Worm (Caenorhabditis elegans) whole organism, mixed stage, embryonic: ENCODE data around the gene rrsr-1.

Source experiments
- M03D4.4 ChIP-seq: sonication (generic microtip); optimal IDR thresholded peaks from 2 replicates; lab custom pipeline; 2017; ENCODE audit warnings: mild to moderate bottlenecking, missing genetic modification characterization, missing compliant biosample characterization
- blmp-1 ChIP-seq: fragments of 150-350 bp; optimal IDR thresholded peaks from 2 replicates; lab custom pipeline; 2014; ENCODE audit warnings: missing biosample characterization, missing genetic modification characterization
- ceh-39 ChIP-seq: fragments of 150-350 bp; optimal IDR thresholded peaks from 2 replicates; lab custom pipeline; 2014; ENCODE audit warnings: missing biosample characterization, missing genetic modification characterization
- ceh-83 ChIP-seq: fragments of 200-800 bp; sonication (Bioruptor generic); optimal IDR thresholded peaks from 2 replicates; lab custom pipeline; 2018; ENCODE audit warnings: mild to moderate bottlenecking, missing genetic modification characterization, missing compliant biosample characterization
- ces-1 ChIP-seq: fragments of 150-350 bp; optimal IDR thresholded peaks from 2 replicates; lab custom pipeline; 2014; ENCODE audit warnings: missing biosample characterization, missing genetic modification reagents, missing genetic modification characterization
- cnd-1 ChIP-seq: fragments of 200-800 bp; sonication (Bioruptor generic); optimal IDR thresholded peaks from 2 replicates; lab custom pipeline; 2018; ENCODE audit warnings: mild to moderate bottlenecking, missing genetic modification characterization, missing compliant biosample characterization
- drap-1 ChIP-seq: fragments of 200-800 bp; sonication (Bioruptor generic); optimal IDR thresholded peaks from 3 replicates; lab custom pipeline; 2018; ENCODE audit warnings: mild to moderate bottlenecking, missing genetic modification characterization, missing compliant biosample characterization
- elt-1 ChIP-seq: sonication (generic microtip); optimal IDR thresholded peaks from 2 replicates; lab custom pipeline; 2017; ENCODE audit warnings: missing genetic modification characterization, mild to moderate bottlenecking, missing compliant biosample characterization, antibody characterized with exemption, moderate library complexity, borderline replicate concordance; ENCODE audit not compliant: insufficient read depth
- elt-3 ChIP-seq: fragments of 150-350 bp; optimal IDR thresholded peaks from 2 replicates; lab custom pipeline; 2014; ENCODE audit warnings: missing biosample characterization, missing genetic modification characterization
- flh-1 ChIP-seq: fragments of 200-800 bp; sonication (Bioruptor generic); optimal IDR thresholded peaks from 2 replicates; lab custom pipeline; 2018; ENCODE audit warnings: mild to moderate bottlenecking, missing genetic modification characterization, moderate library complexity, missing compliant biosample characterization
- ham-2 ChIP-seq: fragments of 200-800 bp; sonication (Bioruptor generic); optimal IDR thresholded peaks from 2 replicates; lab custom pipeline; 2018; ENCODE audit warnings: mild to moderate bottlenecking, missing genetic modification characterization, missing compliant biosample characterization
- lin-13 ChIP-seq: fragments of 150-350 bp; optimal IDR thresholded peaks from 2 replicates; lab custom pipeline; 2014; ENCODE audit warnings: missing biosample characterization, missing genetic modification characterization
- lin-32 ChIP-seq: fragments of 200-800 bp; sonication (Bioruptor generic); optimal IDR thresholded peaks from 2 replicates; lab custom pipeline; 2018; ENCODE audit warnings: mild to moderate bottlenecking, missing genetic modification characterization, missing compliant biosample characterization
- lsy-2 ChIP-seq: fragments of 150-350 bp; optimal IDR thresholded peaks from 2 replicates; lab custom pipeline; 2014; ENCODE audit warnings: missing biosample characterization, missing genetic modification characterization
- mep-1 ChIP-seq: fragments of 150-350 bp; optimal IDR thresholded peaks from 2 replicates; lab custom pipeline; 2017; ENCODE audit warnings: missing biosample characterization, missing genetic modification reagents, missing genetic modification characterization, inconsistent platforms
- mls-2 ChIP-seq: sonication (generic microtip); optimal IDR thresholded peaks from 2 replicates; lab custom pipeline; 2016; ENCODE audit warnings: mild to moderate bottlenecking, missing genetic modification characterization, moderate library complexity, missing compliant biosample characterization
- nhr-12 ChIP-seq: fragments of 150-350 bp; optimal IDR thresholded peaks from 2 replicates; lab custom pipeline; 2014; ENCODE audit warnings: missing biosample characterization, missing genetic modification characterization
- nhr-2 ChIP-seq: fragments of 150-350 bp; optimal IDR thresholded peaks from 2 replicates; lab custom pipeline; 2014; ENCODE audit warnings: missing biosample characterization, missing genetic modification characterization
- nhr-237 ChIP-seq: fragments of 150-350 bp; optimal IDR thresholded peaks from 2 replicates; lab custom pipeline; 2014; ENCODE audit warnings: missing biosample characterization, missing genetic modification characterization
- nhr-76 ChIP-seq: sonication (generic microtip); optimal IDR thresholded peaks from 2 replicates; lab custom pipeline; 2017; ENCODE audit warnings: missing biosample characterization, missing genetic modification characterization
- pha-4 ChIP-seq: fragments of 150-350 bp; optimal IDR thresholded peaks from 2 replicates; lab custom pipeline; 2018; ENCODE audit warnings: missing biosample characterization, missing genetic modification reagents, missing genetic modification characterization
- sem-2 ChIP-seq: fragments of 200-800 bp; sonication (Bioruptor generic); optimal IDR thresholded peaks from 2 replicates; lab custom pipeline; 2018; ENCODE audit warnings: mild to moderate bottlenecking, missing genetic modification characterization, missing compliant biosample characterization
- snpc-4 ChIP-seq: fragments of 150-350 bp; optimal IDR thresholded peaks from 2 replicates; lab custom pipeline; 2014; ENCODE audit warnings: missing biosample characterization, missing genetic modification characterization
- sptf-1 ChIP-seq: sonication (generic microtip); optimal IDR thresholded peaks from 2 replicates; lab custom pipeline; 2017; ENCODE audit warnings: mild to moderate bottlenecking, missing genetic modification characterization, moderate library complexity, missing compliant biosample characterization
- tbx-8 ChIP-seq: fragments of 200-800 bp; sonication (Bioruptor generic); optimal IDR thresholded peaks from 2 replicates; lab custom pipeline; 2018; ENCODE audit warnings: mild to moderate bottlenecking, missing genetic modification characterization, moderate library complexity, missing compliant biosample characterization
- unc-120 ChIP-seq: sonication (generic microtip); optimal IDR thresholded peaks from 2 replicates; lab custom pipeline; 2017; ENCODE audit warnings: missing genetic modification characterization, missing compliant biosample characterization; ENCODE audit not compliant: poor library complexity, severe bottlenecking
- zip-8 ChIP-seq: fragments of 150-350 bp; optimal IDR thresholded peaks from 2 replicates; lab custom pipeline; 2014; ENCODE audit warnings: missing biosample characterization, missing genetic modification characterization

The rrsr-1 gene

ce11 chrV:14437355-14437754 is 12.5 kb upstream of the rrsr-1 start:
- TF ChIP-seq elt-1 (tag; lab: Kevin White, UChicago) = no peak
- peak; percentile 51 for TF ChIP-seq zip-8 (tag; lab: Kevin White, UChicago)
- no peak for TF ChIP-seq sptf-1
- peak; percentile 53 for TF ChIP-seq nhr-2 (tag; lab: Kevin White, UChicago)
- no peak for TF ChIP-seq ceh-39

DNA sequence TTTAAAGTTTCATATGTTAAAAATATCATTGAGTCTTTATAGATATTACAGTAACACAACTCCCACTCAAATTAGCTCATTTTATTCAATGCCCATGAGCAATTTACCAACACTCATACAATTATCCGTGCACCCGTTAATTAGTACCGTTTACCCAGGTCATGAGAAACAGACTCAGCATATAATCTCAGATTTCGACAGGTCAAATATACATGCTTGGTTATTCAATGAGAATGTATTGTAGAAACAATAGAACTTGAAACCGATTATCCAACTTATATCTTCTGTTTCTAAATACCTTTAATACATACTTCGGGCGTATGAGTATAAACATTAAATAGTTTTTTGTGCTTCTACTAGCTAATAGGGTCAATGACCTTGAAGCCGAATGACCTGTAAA is 11.4 kb upstream of the rrsr-1 start:
- TF ChIP-seq ham-2 (GFP tag; lab: Kevin White, UChicago) (no peak), sptf-1 (no peak), nhr-2 (tag; lab: Kevin White, UChicago) (peak; percentile 65)

ce11 chrV:14433584-14433983 is 8.8 kb upstream of the rrsr-1 start:
- no peak for TF ChIP-seq unc-120 (tag; lab: Kevin White, UChicago)
- no peak for TF ChIP-seq ces-1 (GFP tag; lab: Kevin White, UChicago)
- peak; percentile 97 for TF ChIP-seq nhr-2 (tag; lab: Kevin White, UChicago)
- TF ChIP-seq lin-32 (GFP tag; lab: Kevin White, UChicago) = no peak
- peak; percentile 85 for TF ChIP-seq zip-8 (tag; lab: Kevin White, UChicago)

DNA sequence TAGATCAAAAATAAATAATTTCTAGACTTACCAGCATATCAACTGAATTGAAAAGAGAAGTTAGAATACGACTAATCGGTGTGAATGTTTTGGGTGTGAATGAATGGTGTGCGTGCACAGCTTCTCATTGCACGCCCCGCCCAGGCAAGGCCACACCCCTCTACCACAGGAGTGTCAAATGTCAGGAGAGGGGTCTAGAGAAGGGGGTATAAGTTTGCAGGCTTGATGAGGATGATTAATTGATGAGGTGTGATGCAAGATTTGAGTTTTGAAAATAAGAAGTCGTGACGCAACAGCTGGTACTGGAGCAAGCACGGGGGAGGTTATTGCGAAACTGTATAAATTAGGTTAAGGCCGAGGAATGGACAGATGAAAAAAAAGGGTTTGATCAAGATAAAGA is 7.5 kb upstream of the rrsr-1 start, which contains the start of gene egl-1:
Gene egl-1 (minus strand): TSS at position 101 of the 400 bp plus-strand sequence.
- TF ChIP-seq zip-8 (tag; lab: Kevin White, UChicago) = peak; percentile 77
- TF ChIP-seq lsy-2 (tag; lab: Kevin White, UChicago) = no peak
- no peak for TF ChIP-seq lin-13 (tag; lab: Kevin White, UChicago)
- TF ChIP-seq, all 35 proteins: peak for 1

ce11 chrV:14428865-14429264 is 4.1 kb upstream of the rrsr-1 start, which contains the start of gene F23B12.1:
Gene F23B12.1, plus strand, starts transcription at chrV:14429165.
- TF ChIP-seq nhr-76 (no peak), sptf-1 (no peak), drap-1 (GFP tag; lab: Kevin White, UChicago) (no peak), nhr-237 (no peak), tbx-8 (GFP tag; lab: Kevin White, UChicago) (no peak), M03D4.4 (tag; lab: Kevin White, UChicago) (no peak), pha-4 (tag; lab: Kevin White, UChicago) (no peak), lin-13 (tag; lab: Kevin White, UChicago) (no peak), elt-1 (tag; lab: Kevin White, UChicago) (no peak), mep-1 (no peak), ces-1 (GFP tag; lab: Kevin White, UChicago) (no peak), sem-2 (no peak), elt-3 (tag; lab: Kevin White, UChicago) (no peak), snpc-4 (tag; lab: Kevin White, UChicago) (no peak), ham-2 (GFP tag; lab: Kevin White, UChicago) (no peak), flh-1 (GFP tag; lab: Kevin White, UChicago) (no peak), nhr-12 (tag; lab: Kevin White, UChicago) (no peak), ceh-39 (no peak), ceh-83 (GFP tag; lab: Kevin White, UChicago) (no peak)

- TF ChIP-seq ham-2 (GFP tag; lab: Kevin White, UChicago) = no peak
- TF ChIP-seq cnd-1 = peak; percentile 21
- no peak for TF ChIP-seq ceh-83 (GFP tag; lab: Kevin White, UChicago)
- peak; percentile 25 for TF ChIP-seq nhr-2 (tag; lab: Kevin White, UChicago)
- TF ChIP-seq blmp-1 = no peak
- TF ChIP-seq ces-1 (GFP tag; lab: Kevin White, UChicago) = peak; percentile 59
- TF ChIP-seq mls-2 (tag; lab: Kevin White, UChicago) = peak; percentile 32
These were observed 2.4 kb upstream of the rrsr-1 start for ce11 chrV:14427069-14427825.
